Fruit fly (Drosophila melanogaster): ENCODE measurements around the gene bru2.

Gene bru2

dm6 chr2L:12424555-12424954 lies 80.5 kb downstream of the bru2 start, which contains the start of gene Fam92 (continued):
- TF ChIP-seq Dip2 (GFP tag; IDR thresholded peaks at IDR 0.05) (no peak), pros (GFP tag; optimal IDR thresholded peaks at IDR 0.05) (no peak), Gsc (GFP tag; IDR thresholded peaks at IDR 0.05) (no peak), luna (GFP tag; optimal IDR thresholded peaks at IDR 0.05) (no peak), ase (GFP tag; IDR thresholded peaks at IDR 0.05) (peak; percentile 17; the same call in 1 of the 3 replicates), dimm (GFP tag; IDR thresholded peaks at IDR 0.05) (no peak), dan (GFP tag; IDR thresholded peaks at IDR 0.05) (no peak), CHES-1-like (GFP tag; optimal IDR thresholded peaks at IDR 0.05) (no peak), gro (GFP tag; optimal IDR thresholded peaks at IDR 0.05) (peak; percentile 49), en (GFP tag; optimal IDR thresholded peaks at IDR 0.05) (peak; percentile 39), CG8924 (tag; optimal IDR thresholded peaks at IDR 0.05) (peak; percentile 13), Dbx (GFP tag; IDR thresholded peaks at IDR 0.05) (0 out of 3 replicates have a peak, but pooled peaks have one; percentile 13), CG5180 (GFP tag; optimal IDR thresholded peaks at IDR 0.05) (no peak), lov (optimal IDR thresholded peaks at IDR 0.05) (no peak), lov (GFP tag; IDR thresholded peaks at IDR 0.05) (no peak), slp2 (GFP tag; optimal IDR thresholded peaks at IDR 0.05) (peak; percentile 32), CG8388 (GFP tag; optimal IDR thresholded peaks at IDR 0.05) (no peak), tx (GFP tag; optimal IDR thresholded peaks at IDR 0.05) (no peak), insv (GFP tag; optimal IDR thresholded peaks at IDR 0.05) (peak in 1 of 2 experiments; percentile 58), CG14860 (GFP tag; IDR thresholded peaks at IDR 0.05; ENCODE audit: partially characterized antibody) (no peak), Sin3A (optimal IDR thresholded peaks at IDR 0.05) (no peak), CG2129 (GFP tag; IDR thresholded peaks at IDR 0.05; ENCODE audit: partially characterized antibody) (no peak), CG14441 (GFP tag; IDR thresholded peaks at IDR 0.05) (peak; percentile 63), bigmax (GFP tag; optimal IDR thresholded peaks at IDR 0.05) (no peak), CG6791 (GFP tag; IDR thresholded peaks at IDR 0.05; ENCODE audit: partially characterized antibody) (no peak), CG1647 (GFP tag; optimal IDR thresholded peaks at IDR 0.05) (no peak), ssp (GFP tag; IDR thresholded peaks at IDR 0.05) (no peak; the same call in 1 of the 2 replicates), D19B (GFP tag; optimal IDR thresholded peaks at IDR 0.05) (no peak), Mad (GFP tag; optimal IDR thresholded peaks at IDR 0.05) (peak; percentile 7), CG1832 (GFP tag; optimal IDR thresholded peaks at IDR 0.05) (no peak), CG13296 (GFP tag; optimal IDR thresholded peaks at IDR 0.05) (peak; percentile 21), pita (GFP tag; optimal IDR thresholded peaks at IDR 0.05) (peak; percentile 11), ara (GFP tag; IDR thresholded peaks at IDR 0.05) (no peak), CG31365 (tag; optimal IDR thresholded peaks at IDR 0.05) (peak; percentile 48), gce (GFP tag; IDR thresholded peaks at IDR 0.05) (no peak), CG3281 (GFP tag; optimal IDR thresholded peaks at IDR 0.05) (peak; percentile 12), Ptx1 (GFP tag; IDR thresholded peaks at IDR 0.05) (peak; percentile 18; the same call in 1 of the 2 replicates), Usf (GFP tag; optimal IDR thresholded peaks at IDR 0.05) (no peak), pum (GFP tag; optimal IDR thresholded peaks at IDR 0.05) (peak; percentile 43), zfh2 (GFP tag; optimal IDR thresholded peaks at IDR 0.05) (peak; percentile 11), CG10979 (tag; optimal IDR thresholded peaks at IDR 0.05) (peak; percentile 56), Oli (tag; optimal IDR thresholded peaks at IDR 0.05) (peak; percentile 24), unc-4 (GFP tag; IDR thresholded peaks at IDR 0.05; ENCODE audit: partially characterized antibody) (no peak), CrebB (tag; optimal IDR thresholded peaks at IDR 0.05) (no peak), zfh1 (GFP tag; IDR thresholded peaks at IDR 0.05) (no peak; the same call in 2 of the 3 replicates), dmrt11E (tag; optimal IDR thresholded peaks at IDR 0.05) (peak; percentile 34), chif (GFP tag; optimal IDR thresholded peaks at IDR 0.05) (peak in 1 of 2 experiments; percentile 65), CG16863 (GFP tag; optimal IDR thresholded peaks at IDR 0.05) (peak; percentile 16), Rx (GFP tag; IDR thresholded peaks at IDR 0.05) (no peak), wor (GFP tag; IDR thresholded peaks at IDR 0.05) (no peak), Bdp1 (GFP tag; optimal IDR thresholded peaks at IDR 0.05) (no peak), CG7839 (tag; optimal IDR thresholded peaks at IDR 0.05) (peak; percentile 66)

Data from whole organism, embryonic.